Worm (Caenorhabditis elegans) whole organism, young adult: ENCODE data around the gene C39D10.2.

ENCODE experiments used
- C06A6.2 ChIP-seq: fragments of 200-800 bp; sonication (Bioruptor generic); conservative IDR thresholded peaks from 2 replicates; pipeline ENCODE4 v1.3.6; 2022; ENCODE audit warnings: missing genetic modification characterization, missing compliant biosample characterization
- D2030.7 ChIP-seq: fragments of 200-800 bp; sonication (Bioruptor generic); IDR thresholded peaks from 2 replicates; pipeline ENCODE4 v1.3.6; 2022; ENCODE audit warnings: missing genetic modification reagents, missing genetic modification characterization, missing compliant biosample characterization
- T26A5.8 ChIP-seq: sonication (generic microtip); optimal IDR thresholded peaks from 2 replicates; lab custom pipeline; 2016; ENCODE audit warnings: missing genetic modification characterization, missing compliant biosample characterization
- Y53F4B.3 ChIP-seq: fragments of 200-800 bp; sonication (Bioruptor generic); IDR thresholded peaks from 2 replicates; pipeline ENCODE4 v1.3.6; 2022; ENCODE audit warnings: missing genetic modification reagents, missing genetic modification characterization, missing compliant biosample characterization
- Y56A3A.18 ChIP-seq: fragments of 200-800 bp; sonication (Bioruptor generic); IDR thresholded peaks from 2 replicates; pipeline ENCODE4 v1.3.6; 2022; ENCODE audit warnings: missing genetic modification reagents, missing genetic modification characterization, missing compliant biosample characterization
- akir-1 ChIP-seq: fragments of 200-800 bp; sonication (Bioruptor generic); optimal IDR thresholded peaks from 2 replicates; lab custom pipeline; 2018; ENCODE audit warnings: mild to moderate bottlenecking, missing genetic modification characterization, moderate library complexity, missing compliant biosample characterization
- atf-7 ChIP-seq: sonication (generic microtip); optimal IDR thresholded peaks from 2 replicates; lab custom pipeline; 2017; ENCODE audit warnings: mild to moderate bottlenecking, missing genetic modification characterization, missing compliant biosample characterization
- athp-1 ChIP-seq: sonication (generic microtip); optimal IDR thresholded peaks from 2 replicates; lab custom pipeline; 2017; ENCODE audit warnings: mild to moderate bottlenecking, missing genetic modification characterization, missing compliant biosample characterization
- ceh-100 ChIP-seq: fragments of 200-800 bp; sonication (Bioruptor generic); IDR thresholded peaks from 2 replicates; pipeline ENCODE4 v1.3.6; 2022; ENCODE audit warnings: missing genetic modification reagents, missing genetic modification characterization, missing compliant biosample characterization
- ceh-27 ChIP-seq: fragments of 200-800 bp; sonication (Bioruptor generic); optimal IDR thresholded peaks from 2 replicates; lab custom pipeline; 2018; ENCODE audit warnings: mild to moderate bottlenecking, missing genetic modification characterization, moderate library complexity, missing compliant biosample characterization
- chd-7 ChIP-seq: sonication (generic microtip); optimal IDR thresholded peaks from 2 replicates; lab custom pipeline; 2016; ENCODE audit warnings: mild to moderate bottlenecking, missing genetic modification characterization, moderate library complexity, missing compliant biosample characterization
- dox-1 ChIP-seq: fragments of 200-800 bp; sonication (Bioruptor generic); IDR thresholded peaks from 2 replicates; pipeline ENCODE4 v1.3.6; 2022; ENCODE audit warnings: missing genetic modification reagents, missing genetic modification characterization, missing compliant biosample characterization
- dpl-1 ChIP-seq: fragments of 150-350 bp; optimal IDR thresholded peaks from 2 replicates; lab custom pipeline; 2014; ENCODE audit warnings: missing biosample characterization, missing genetic modification reagents, missing genetic modification characterization
- ets-4 ChIP-seq: fragments of 200-800 bp; sonication (Bioruptor generic); optimal IDR thresholded peaks from 2 replicates; lab custom pipeline; 2018; ENCODE audit warnings: mild to moderate bottlenecking, missing genetic modification characterization, missing compliant biosample characterization
- gei-17 ChIP-seq: fragments of 200-800 bp; sonication (Bioruptor generic); optimal IDR thresholded peaks from 2 replicates; lab custom pipeline; 2018; ENCODE audit warnings: mild to moderate bottlenecking, missing genetic modification characterization, missing compliant biosample characterization
- him-1 ChIP-seq: sonication (generic microtip); optimal IDR thresholded peaks from 2 replicates; lab custom pipeline; 2016; ENCODE audit warnings: missing genotype, missing genetic modification reagents, missing genetic modification characterization, missing compliant biosample characterization
- hlh-26 ChIP-seq: fragments of 200-800 bp; sonication (Bioruptor generic); conservative IDR thresholded peaks from 2 replicates; pipeline ENCODE4 v1.3.6; 2022; ENCODE audit warnings: missing genetic modification reagents, missing genetic modification characterization, missing compliant biosample characterization
- hmg-1.2 ChIP-seq: fragments of 200-800 bp; sonication (Bioruptor generic); IDR thresholded peaks from 2 replicates; pipeline ENCODE4 v1.3.6; 2022; ENCODE audit warnings: missing genetic modification reagents, missing genetic modification characterization, missing compliant biosample characterization
- hmg-20 ChIP-seq: fragments of 200-800 bp; sonication (Bioruptor generic); IDR thresholded peaks from 2 replicates; pipeline ENCODE4 v1.3.6; 2022; ENCODE audit warnings: missing genetic modification reagents, missing genetic modification characterization, missing compliant biosample characterization
- madf-6 ChIP-seq: fragments of 200-800 bp; sonication (Bioruptor generic); IDR thresholded peaks from 2 replicates; pipeline ENCODE4 v1.3.6; 2022; ENCODE audit warnings: missing genetic modification reagents, missing genetic modification characterization, missing compliant biosample characterization
- madf-8 ChIP-seq: fragments of 200-800 bp; sonication (Bioruptor generic); conservative IDR thresholded peaks from 2 replicates; pipeline ENCODE4 v1.3.6; 2022; ENCODE audit warnings: missing genetic modification reagents, missing genetic modification characterization, missing compliant biosample characterization
- nhr-120 ChIP-seq: fragments of 200-800 bp; sonication (Bioruptor generic); IDR thresholded peaks from 2 replicates; pipeline ENCODE4 v1.3.6; 2022; ENCODE audit warnings: missing genetic modification characterization, missing compliant biosample characterization
- rcor-1 ChIP-seq: fragments of 200-800 bp; sonication (Bioruptor generic); IDR thresholded peaks from 2 replicates; pipeline ENCODE4 v1.3.6; 2022; ENCODE audit warnings: missing genetic modification reagents, missing genetic modification characterization, missing compliant biosample characterization
- zim-3 ChIP-seq: sonication (generic microtip); optimal IDR thresholded peaks from 2 replicates; lab custom pipeline; 2017; ENCODE audit warnings: mild to moderate bottlenecking, missing genetic modification characterization, moderate library complexity, missing compliant biosample characterization
- ztf-18 ChIP-seq: sonication (generic microtip); optimal IDR thresholded peaks from 2 replicates; lab custom pipeline; 2016; ENCODE audit warnings: missing genotype, mild to moderate bottlenecking, missing genetic modification characterization, missing compliant biosample characterization

C39D10.2 gene

ce11 chrX:7930450-7930849 is 41.4 kb downstream of the C39D10.2 start, which contains the start of gene zig-3:
zig-3 (plus strand) TSS chrX:7930750.
- TF ChIP-seq ztf-18 (tag; lab: Kevin White, UChicago) (no peak), madf-6 (GFP tag; lab: Robert Waterston, UW) (no peak), ceh-100 (GFP tag; lab: Robert Waterston, UW) (no peak), C06A6.2 (no peak), D2030.7 (GFP tag; lab: Robert Waterston, UW) (no peak), akir-1 (no peak), ceh-27 (no peak), dox-1 (no peak), chd-7 (tag; lab: Kevin White, UChicago) (no peak)
- TF ChIP-seq, all 124 proteins: peak for 0

ce11 chrX:7932453-7932852 is 43.4 kb downstream of the C39D10.2 start:
- TF ChIP-seq him-1: no peak
- no peak for TF ChIP-seq nhr-120 (GFP tag; lab: Robert Waterston, UW)
- TF ChIP-seq hmg-1.2: no peak
- TF ChIP-seq hlh-26 (GFP tag; lab: Robert Waterston, UW): no peak
- TF ChIP-seq Y56A3A.18 (GFP tag; lab: Robert Waterston, UW): no peak
- no peak for TF ChIP-seq athp-1 (tag; lab: Kevin White, UChicago)
- no peak for TF ChIP-seq ets-4
- no peak for TF ChIP-seq madf-8
- no peak for TF ChIP-seq madf-6 (GFP tag; lab: Robert Waterston, UW)
- TF ChIP-seq atf-7 (tag; lab: Kevin White, UChicago): no peak
- no peak for TF ChIP-seq rcor-1 (GFP tag; lab: Robert Waterston, UW)
- TF ChIP-seq D2030.7 (GFP tag; lab: Robert Waterston, UW): no peak
- TF ChIP-seq hmg-20: no peak
- no peak for TF ChIP-seq gei-17
- no peak for TF ChIP-seq dpl-1 (GFP tag; lab: Kevin White, UChicago)
- no peak for TF ChIP-seq Y53F4B.3
- no peak for TF ChIP-seq zim-3 (tag; lab: Kevin White, UChicago)
- TF ChIP-seq T26A5.8: no peak
